Worm (Caenorhabditis elegans): ENCODE results near the gene fip-5.

DNA sequence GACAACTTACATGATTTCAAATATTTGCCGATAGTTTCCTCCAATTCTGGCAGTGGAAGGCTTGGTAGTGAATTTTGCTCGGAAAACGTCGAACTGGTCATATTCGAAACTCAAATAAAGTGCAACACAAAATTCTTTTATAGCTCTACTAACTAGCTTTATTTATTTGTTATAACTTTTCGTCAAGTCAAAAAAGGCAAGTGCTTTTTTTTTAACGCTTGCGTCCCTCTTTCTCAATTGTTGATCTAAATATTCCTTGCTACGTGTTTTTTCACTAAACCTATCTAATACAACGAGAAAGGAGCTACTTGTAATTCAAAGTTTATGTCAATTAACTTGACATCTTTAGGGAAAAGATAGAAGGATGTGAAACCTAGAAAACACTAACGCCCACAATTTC lies 7.8 kb downstream of the fip-5 start, which contains the start of gene F41E7.6:
- no peak for TF ChIP-seq nhr-237 (tag; optimal IDR thresholded peaks at IDR 0.05)
- no peak for TF ChIP-seq nhr-12 (tag; optimal IDR thresholded peaks at IDR 0.05)
- no peak for TF ChIP-seq elt-3 (tag; optimal IDR thresholded peaks at IDR 0.05)
- TF ChIP-seq ceh-83 (GFP tag; optimal IDR thresholded peaks at IDR 0.05): no peak
- no peak for TF ChIP-seq mep-1 (tag; optimal IDR thresholded peaks at IDR 0.05)
- TF ChIP-seq mab-5 (tag; optimal IDR thresholded peaks at IDR 0.05): no peak
- TF ChIP-seq snpc-4 (tag; optimal IDR thresholded peaks at IDR 0.05): no peak
- no peak for TF ChIP-seq lsy-2 (tag; optimal IDR thresholded peaks at IDR 0.05)
- TF ChIP-seq hlh-1 (tag; optimal IDR thresholded peaks at IDR 0.05): no peak
- TF ChIP-seq unc-120 (tag; optimal IDR thresholded peaks at IDR 0.05; ENCODE audit: poor library complexity, severe bottlenecking): no peak
- no peak for TF ChIP-seq ztf-11 (tag; optimal IDR thresholded peaks at IDR 0.05)
- no peak for TF ChIP-seq unc-39 (tag; optimal IDR thresholded peaks at IDR 0.05)
- no peak for TF ChIP-seq nhr-2 (tag; optimal IDR thresholded peaks at IDR 0.05)
